Worm (Caenorhabditis elegans): Measurements from ENCODE around the gene D1086.2.

The D1086.2 gene

ce11 chrV:14092403-14092802, 6.1 kb downstream of the D1086.2 start, which contains the start of gene D1086.3 (continued):
- peak; percentile 4 for TF ChIP-seq lin-14 (GFP tag; optimal IDR thresholded peaks at IDR 0.05)

DNA sequence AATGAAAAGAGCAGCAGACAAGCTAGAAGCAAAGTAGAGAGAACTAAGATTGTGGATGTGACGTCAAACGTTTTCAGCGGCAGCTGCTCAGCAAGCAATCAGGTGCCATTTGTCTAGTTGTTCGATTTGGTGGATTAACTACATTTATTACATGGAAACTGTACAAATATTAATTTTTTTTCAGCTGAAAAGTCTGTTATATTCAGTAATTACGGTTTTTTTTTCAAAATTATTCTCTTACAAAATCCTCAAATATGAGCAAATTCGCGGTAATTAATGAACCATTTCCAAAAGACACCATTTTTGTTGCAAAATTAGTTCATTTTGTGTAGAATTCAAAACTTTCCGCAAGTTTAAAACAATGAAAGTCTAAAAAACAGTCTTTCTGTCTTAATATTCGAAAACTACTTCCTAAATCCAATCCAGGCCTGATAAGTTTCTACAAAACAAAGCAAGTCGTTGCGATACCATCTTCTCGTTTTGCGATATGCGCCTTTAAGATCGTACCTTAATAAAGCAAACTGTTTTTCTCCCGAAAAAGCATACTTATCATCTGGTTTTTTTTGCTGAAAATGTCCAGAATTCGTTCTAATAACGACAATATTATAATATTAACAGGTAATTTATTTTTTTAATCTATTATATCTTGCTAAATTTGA, 8.0 kb downstream of the D1086.2 start, which contains the start of the genes D1086.5 and him-5:
Gene D1086.5 (minus strand): TSS at position 51 of the 659 bp plus-strand sequence.
Gene him-5 (plus strand): TSS at position 118 of the 659 bp plus-strand sequence.
- no peak for TF ChIP-seq unc-30 (tag; optimal IDR thresholded peaks at IDR 0.05)
- no peak for TF ChIP-seq dpl-1 (GFP tag; optimal IDR thresholded peaks at IDR 0.05)
- peak; percentile 17 for TF ChIP-seq rnt-1 (tag; optimal IDR thresholded peaks at IDR 0.05)
- TF ChIP-seq isw-1 (GFP tag; IDR thresholded peaks at IDR 0.05), result no peak
- no peak for TF ChIP-seq blmp-1 (tag; optimal IDR thresholded peaks at IDR 0.05)
- no peak for TF ChIP-seq lin-14 (GFP tag; optimal IDR thresholded peaks at IDR 0.05)
- TF ChIP-seq unc-130 (tag; optimal IDR thresholded peaks at IDR 0.05), result peak; percentile 8
- TF ChIP-seq elt-2 (tag; optimal IDR thresholded peaks at IDR 0.05), result no peak
- no peak for TF ChIP-seq ama-1 (optimal IDR thresholded peaks at IDR 0.05)

- no peak for TF ChIP-seq efl-1 (optimal IDR thresholded peaks at IDR 0.05)
- no peak for TF ChIP-seq efl-1 (GFP tag; optimal IDR thresholded peaks at IDR 0.05 in 1 of 2)
- no peak for TF ChIP-seq unc-62 (GFP tag; optimal IDR thresholded peaks at IDR 0.05)
- TF ChIP-seq dpl-1 (GFP tag; optimal IDR thresholded peaks at IDR 0.05), result no peak
- no peak for TF ChIP-seq blmp-1 (tag; optimal IDR thresholded peaks at IDR 0.05)
- no peak for TF ChIP-seq efl-3 (GFP tag; optimal IDR thresholded peaks at IDR 0.05)
- TF ChIP-seq nhr-19 (GFP tag; conservative IDR thresholded peaks at IDR 0.05), result no peak
- no peak for TF ChIP-seq ztf-4 (tag; optimal IDR thresholded peaks at IDR 0.05)
- no peak for TF ChIP-seq unc-30 (tag; optimal IDR thresholded peaks at IDR 0.05)
- TF ChIP-seq skn-1 (tag; optimal IDR thresholded peaks at IDR 0.05), result no peak
- TF ChIP-seq lin-39 (tag; optimal IDR thresholded peaks at IDR 0.05), result no peak
- TF ChIP-seq unc-86 (tag; optimal IDR thresholded peaks at IDR 0.05), result no peak
- no peak for TF ChIP-seq ztf-11 (tag; optimal IDR thresholded peaks at IDR 0.05)
Measured at ce11 chrV:14088051-14088450, 10.4 kb downstream of the D1086.2 start, which contains the start of gene D1086.19. Gene D1086.19, plus strand, starts transcription at chrV:14088351.

ce11 chrV:14085589-14085988, 12.9 kb downstream of the D1086.2 start, which contains the start of gene D1086.18:
Gene D1086.18, plus strand, starts transcription at chrV:14085889.
- no peak for TF ChIP-seq nhr-90 (tag; optimal IDR thresholded peaks at IDR 0.05; ENCODE audit: poor library complexity)
- TF ChIP-seq dsc-1 (tag; optimal IDR thresholded peaks at IDR 0.05), result no peak
- no peak for TF ChIP-seq aly-2 (tag; optimal IDR thresholded peaks at IDR 0.05)
- TF ChIP-seq lin-35 (GFP tag; optimal IDR thresholded peaks at IDR 0.05), result no peak
- no peak for TF ChIP-seq tbx-2 (tag; optimal IDR thresholded peaks at IDR 0.05)
- TF ChIP-seq zag-1 (tag; optimal IDR thresholded peaks at IDR 0.05), result no peak
- no peak for TF ChIP-seq ama-1 (optimal IDR thresholded peaks at IDR 0.05)
- TF ChIP-seq ceh-82 (tag; optimal IDR thresholded peaks at IDR 0.05), result no peak
- TF ChIP-seq nhr-20 (tag; optimal IDR thresholded peaks at IDR 0.05), result no peak

ce11 chrV:14083970-14084369, 14.5 kb downstream of the D1086.2 start, which contains the start of gene D1086.7:
Gene D1086.7, plus strand, starts transcription at chrV:14084270.
- TF ChIP-seq mep-1 (tag; optimal IDR thresholded peaks at IDR 0.05) (no peak), sptf-1 (tag; optimal IDR thresholded peaks at IDR 0.05) (no peak), tlp-1 (tag; optimal IDR thresholded peaks at IDR 0.05) (no peak), ceh-90 (tag; optimal IDR thresholded peaks at IDR 0.05) (no peak)

- no peak for TF ChIP-seq rnt-1 (tag; optimal IDR thresholded peaks at IDR 0.05)
- TF ChIP-seq swsn-7 (tag; optimal IDR thresholded peaks at IDR 0.05), result no peak
- TF ChIP-seq snpc-4 (tag; optimal IDR thresholded peaks at IDR 0.05), result no peak
- TF ChIP-seq jun-1 (tag; optimal IDR thresholded peaks at IDR 0.05), result no peak
- TF ChIP-seq F16B12.6 (tag; optimal IDR thresholded peaks at IDR 0.05), result no peak
- TF ChIP-seq efl-1 (optimal IDR thresholded peaks at IDR 0.05), result no peak
- no peak for TF ChIP-seq efl-1 (GFP tag; optimal IDR thresholded peaks at IDR 0.05 in 1 of 2)
- no peak for TF ChIP-seq ztf-4 (tag; optimal IDR thresholded peaks at IDR 0.05)
- no peak for TF ChIP-seq efl-3 (GFP tag; optimal IDR thresholded peaks at IDR 0.05)
Measured at ce11 chrV:14082453-14082852, 16.0 kb downstream of the D1086.2 start, which contains the start of gene D1086.10. Gene D1086.10, plus strand, starts transcription at chrV:14082753.
